Worm (Caenorhabditis elegans): Measurements from ENCODE around the gene pap-3.

- TF ChIP-seq mdl-1 (tag; optimal IDR thresholded peaks at IDR 0.05) (peak; percentile 63 to 80), fos-1 (tag; optimal IDR thresholded peaks at IDR 0.05) (peak; percentile 15), blmp-1 (tag; optimal IDR thresholded peaks at IDR 0.05; ENCODE audit: insufficient read depth) (no peak), aly-2 (tag; optimal IDR thresholded peaks at IDR 0.05) (no peak), egl-27 (tag; optimal IDR thresholded peaks at IDR 0.05) (peak; percentile 46), mab-5 (tag; optimal IDR thresholded peaks at IDR 0.05) (no peak), ceh-16 (tag; optimal IDR thresholded peaks at IDR 0.05) (no peak), unc-55 (GFP tag; optimal IDR thresholded peaks at IDR 0.05) (no peak), zag-1 (tag; optimal IDR thresholded peaks at IDR 0.05) (no peak), nhr-11 (tag; optimal IDR thresholded peaks at IDR 0.05) (no peak), sma-9 (GFP tag; optimal IDR thresholded peaks at IDR 0.05) (peak; percentile 94), sma-9 (tag; optimal IDR thresholded peaks at IDR 0.05) (peak; percentile 35), lsy-2 (tag; optimal IDR thresholded peaks at IDR 0.05) (peak in 1 of 2 experiments; percentile 17)
These were observed 20.3 kb upstream of the pap-3 start for ce11 chrII:11836554-11837218.
